Fruit fly (Drosophila melanogaster) whole organism, embryonic: Measurements from ENCODE around the gene upSET.

Experiments
- BEAF-32 ChIP-seq: fragments of 200-800 bp; sonication (Bioruptor generic); optimal IDR thresholded peaks from 3 replicates; lab custom pipeline; 2017; ENCODE audit warnings: missing biosample characterization, missing genetic modification characterization, mild to moderate bottlenecking, moderate library complexity, missing genetic modification reagents
- Bteb2 ChIP-seq: fragments of 200-800 bp; sonication (Bioruptor generic); optimal IDR thresholded peaks from 2 replicates; lab custom pipeline; 2016; ENCODE audit warnings: missing biosample characterization, missing genetic modification characterization
- CG12299 ChIP-seq: fragments of 200-800 bp; sonication (Bioruptor generic); optimal IDR thresholded peaks from 2 replicates; lab custom pipeline; 2018; ENCODE audit warnings: missing biosample characterization, mild to moderate bottlenecking, missing genetic modification characterization
- CG12942 ChIP-seq: fragments of 200-800 bp; sonication (Bioruptor generic); optimal IDR thresholded peaks from 3 replicates; lab custom pipeline; 2016; ENCODE audit warnings: missing biosample characterization, missing genetic modification characterization
- CG14441 ChIP-seq: fragments of 200-800 bp; sonication (Bioruptor generic); IDR thresholded peaks from 2 replicates; pipeline ENCODE4 v1.3.6; 2022; ENCODE audit warnings: missing biosample characterization, missing genetic modification characterization
- CG1792 ChIP-seq: fragments of 200-800 bp; sonication (Bioruptor generic); optimal IDR thresholded peaks from 2 replicates; lab custom pipeline; 2016; ENCODE audit warnings: missing biosample characterization, missing genetic modification characterization
- CG2116 ChIP-seq: fragments of 200-800 bp; sonication (Bioruptor generic); optimal IDR thresholded peaks from 3 replicates; lab custom pipeline; 2018; ENCODE audit warnings: missing biosample characterization, mild to moderate bottlenecking, missing genetic modification characterization
- CG32772 ChIP-seq: fragments of 200-800 bp; sonication (Bioruptor generic); IDR thresholded peaks from 2 replicates; pipeline ENCODE4 v1.3.6; 2022; ENCODE audit warnings: missing biosample characterization, missing genetic modification characterization
- CG5180 ChIP-seq: fragments of 200-800 bp; sonication (Bioruptor generic); optimal IDR thresholded peaks from 3 replicates; lab custom pipeline; 2017; ENCODE audit warnings: missing biosample characterization, missing genetic modification characterization, mild to moderate bottlenecking, moderate library complexity, missing genetic modification reagents
- CG5245 ChIP-seq: fragments of 200-800 bp; sonication (Bioruptor generic); optimal IDR thresholded peaks from 3 replicates; lab custom pipeline; 2016; ENCODE audit warnings: missing biosample characterization, missing genetic modification characterization
- CG6683 ChIP-seq: fragments of 200-800 bp; sonication (Bioruptor generic); optimal IDR thresholded peaks from 2 replicates; lab custom pipeline; 2017; ENCODE audit warnings: missing biosample characterization, mild to moderate bottlenecking, missing genetic modification characterization, missing genetic modification reagents
- CG6854 ChIP-seq: fragments of 200-800 bp; sonication (Bioruptor generic); optimal IDR thresholded peaks from 3 replicates; lab custom pipeline; 2017; ENCODE audit warnings: missing biosample characterization, mild to moderate bottlenecking, missing genetic modification characterization
- CG7271 ChIP-seq: fragments of 200-800 bp; sonication (Bioruptor generic); optimal IDR thresholded peaks from 2 replicates; lab custom pipeline; 2018; ENCODE audit warnings: missing biosample characterization, mild to moderate bottlenecking, missing genetic modification characterization, moderate library complexity
- CG8924 ChIP-seq: fragments of 200-800 bp; optimal IDR thresholded peaks from 3 replicates; lab custom pipeline; 2019; ENCODE audit warnings: missing biosample characterization, mild to moderate bottlenecking, missing genetic modification characterization, moderate library complexity
- CG9609 ChIP-seq: fragments of 200-800 bp; sonication (Bioruptor generic); optimal IDR thresholded peaks from 3 replicates; lab custom pipeline; 2016; ENCODE audit warnings: missing biosample characterization, missing genetic modification characterization
- CG9727 ChIP-seq: fragments of 200-800 bp; sonication (Bioruptor generic); optimal IDR thresholded peaks from 3 replicates; lab custom pipeline; 2017; ENCODE audit warnings: missing biosample characterization, mild to moderate bottlenecking, missing genetic modification characterization
- Camta ChIP-seq: fragments of 200-800 bp; sonication (Bioruptor generic); optimal IDR thresholded peaks from 2 replicates; lab custom pipeline; 2016; ENCODE audit warnings: missing biosample characterization, missing genetic modification characterization
- Deaf1 ChIP-seq: fragments of 200-800 bp; optimal IDR thresholded peaks from 3 replicates; lab custom pipeline; 2019; ENCODE audit warnings: missing biosample characterization, mild to moderate bottlenecking, missing genetic modification characterization, moderate library complexity
- Dip3 ChIP-seq: fragments of 200-800 bp; sonication (Bioruptor generic); optimal IDR thresholded peaks from 3 replicates; lab custom pipeline; 2016; ENCODE audit warnings: missing biosample characterization, missing genetic modification characterization
- Dp ChIP-seq: fragments of 200-800 bp; sonication (Bioruptor generic); optimal IDR thresholded peaks from 2 replicates; lab custom pipeline; 2018; ENCODE audit warnings: missing biosample characterization, mild to moderate bottlenecking, missing genetic modification characterization, moderate library complexity
- Ets65A ChIP-seq: fragments of 200-800 bp; sonication (Bioruptor generic); peaks from one replicate; lab custom pipeline; 2016; ENCODE audit warnings: missing biosample characterization, missing genetic modification characterization
- GATAe ChIP-seq: fragments of 200-800 bp; sonication (Bioruptor generic); conservative IDR thresholded peaks from 2 replicates; pipeline ENCODE4 v1.3.6; 2022; ENCODE audit warnings: missing biosample characterization, missing genetic modification characterization
- Gug ChIP-seq: fragments of 200-800 bp; sonication (Bioruptor generic); IDR thresholded peaks from 4 replicates; pipeline ENCODE4 v1.3.6; 2022; ENCODE audit warnings: missing biosample characterization, missing genetic modification characterization
- HLH3B ChIP-seq: fragments of 200-800 bp; sonication (Bioruptor generic); IDR thresholded peaks from 2 replicates; pipeline ENCODE4 v1.3.6; 2022; ENCODE audit warnings: missing biosample characterization, missing genetic modification characterization
- Hmr ChIP-seq: fragments of 200-800 bp; sonication (Bioruptor generic); optimal IDR thresholded peaks from 3 replicates; lab custom pipeline; 2017; ENCODE audit warnings: mild to moderate bottlenecking, missing biosample characterization, missing genetic modification reagents, missing genetic modification characterization
- Hr39 ChIP-seq: fragments of >200 bp; optimal IDR thresholded peaks from 2 replicates; lab custom pipeline; 2017
- Hsf ChIP-seq: fragments of 200-800 bp; sonication (Bioruptor generic); optimal IDR thresholded peaks from 3 replicates; lab custom pipeline; 2016; ENCODE audit warnings: missing biosample characterization, missing genetic modification characterization
- Max ChIP-seq: fragments of 200-800 bp; sonication (Bioruptor generic); optimal IDR thresholded peaks from 2 replicates; lab custom pipeline; 2016; ENCODE audit warnings: missing biosample characterization, mild to moderate bottlenecking, missing genetic modification characterization
- Mes4 ChIP-seq: fragments of 200-800 bp; sonication (Bioruptor generic); optimal IDR thresholded peaks from 2 replicates; lab custom pipeline; 2016; ENCODE audit warnings: missing biosample characterization, missing genetic modification characterization
- Opbp ChIP-seq: fragments of 200-800 bp; sonication (Bioruptor generic); IDR thresholded peaks from 3 replicates; pipeline ENCODE4 v1.3.6; 2022; ENCODE audit warnings: missing biosample characterization, missing genetic modification characterization; ENCODE audit not compliant: partially characterized antibody
- Side ChIP-seq: fragments of 200-800 bp; sonication (Bioruptor generic); optimal IDR thresholded peaks from 2 replicates; lab custom pipeline; 2016; ENCODE audit warnings: missing biosample characterization, missing genetic modification characterization
- Sin3A ChIP-seq: fragments of >200 bp; optimal IDR thresholded peaks from 2 replicates; lab custom pipeline; 2018
- Spps ChIP-seq: fragments of 200-800 bp; sonication (Bioruptor generic); optimal IDR thresholded peaks from 2 replicates; lab custom pipeline; 2018; ENCODE audit warnings: missing biosample characterization, mild to moderate bottlenecking, missing genetic modification characterization
- Sry-β ChIP-seq: fragments of 200-800 bp; sonication (Bioruptor generic); optimal IDR thresholded peaks from 2 replicates; lab custom pipeline; 2018; ENCODE audit warnings: missing biosample characterization, mild to moderate bottlenecking, missing genetic modification characterization, moderate library complexity
- Trl ChIP-seq, 3 experiments: fragments of >200 bp in 2 of 3; fragments of 200-800 bp in 1 of 3; sonication (Bioruptor generic) in 1 of 3; optimal IDR thresholded peaks; 2 replicates in 1 of 3; 3 replicates in 2 of 3; lab custom pipeline; 2016 to 2017; ENCODE audit warnings: missing biosample characterization in 1 of 3, missing genetic modification characterization in 1 of 3
- dan ChIP-seq: fragments of 200-800 bp; sonication (Bioruptor generic); IDR thresholded peaks from 2 replicates; pipeline ENCODE4 v1.3.6; 2022; ENCODE audit warnings: missing biosample characterization, missing genetic modification characterization
- dpn ChIP-seq, 2 experiments: fragments of 200-800 bp; sonication (Bioruptor generic); optimal IDR thresholded peaks; 3 replicates each; lab custom pipeline; 2016; ENCODE audit warnings: missing biosample characterization in 2 of 2, missing genetic modification characterization in 2 of 2
- jumu ChIP-seq: fragments of 200-800 bp; sonication (Bioruptor generic); optimal IDR thresholded peaks from 3 replicates; lab custom pipeline; 2016; ENCODE audit warnings: missing biosample characterization, missing genetic modification characterization
- lab ChIP-seq: fragments of 200-800 bp; sonication (Bioruptor generic); optimal IDR thresholded peaks from 3 replicates; lab custom pipeline; 2017; ENCODE audit warnings: missing biosample characterization, missing genetic modification characterization, mild to moderate bottlenecking, moderate library complexity, missing genetic modification reagents
- nerfin-1 ChIP-seq: fragments of 200-800 bp; sonication (Bioruptor generic); optimal IDR thresholded peaks from 3 replicates; lab custom pipeline; 2019; ENCODE audit warnings: missing biosample characterization, mild to moderate bottlenecking, missing genetic modification characterization, moderate library complexity
- schlank ChIP-seq: fragments of 200-800 bp; sonication (Bioruptor generic); optimal IDR thresholded peaks from 2 replicates; lab custom pipeline; 2018; ENCODE audit warnings: missing biosample characterization, mild to moderate bottlenecking, missing genetic modification characterization
- sim ChIP-seq: fragments of 200-800 bp; sonication (Bioruptor generic); IDR thresholded peaks from 2 replicates; pipeline ENCODE4 v1.3.6; 2022; ENCODE audit warnings: missing biosample characterization, missing genetic modification characterization
- slou ChIP-seq: fragments of 200-800 bp; sonication (Bioruptor generic); optimal IDR thresholded peaks from 3 replicates; lab custom pipeline; 2016; ENCODE audit warnings: missing biosample characterization, missing genetic modification characterization
- sr ChIP-seq: fragments of 200-800 bp; sonication (Bioruptor generic); IDR thresholded peaks from 3 replicates; pipeline ENCODE4 v1.3.6; 2022; ENCODE audit warnings: missing biosample characterization, missing genetic modification characterization
- stwl ChIP-seq: fragments of 200-800 bp; sonication (Bioruptor generic); optimal IDR thresholded peaks from 3 replicates; lab custom pipeline; 2018; ENCODE audit warnings: missing biosample characterization, mild to moderate bottlenecking, missing genetic modification characterization, moderate library complexity
- tll ChIP-seq, 2 experiments: fragments of 200-800 bp in 1 of 2; fragments of >200 bp in 1 of 2; sonication (Bioruptor generic) in 1 of 2; optimal IDR thresholded peaks; 2 replicates each; lab custom pipeline; 2017 to 2019; ENCODE audit warnings: missing biosample characterization in 2 of 2, missing genetic modification characterization in 2 of 2, mild to moderate bottlenecking in 1 of 2, moderate library complexity in 1 of 2
- usp ChIP-seq: fragments of >200 bp; optimal IDR thresholded peaks from 2 replicates; lab custom pipeline; 2017; ENCODE audit warnings: missing biosample characterization, missing genetic modification characterization
- wek ChIP-seq: fragments of 200-800 bp; sonication (Bioruptor generic); optimal IDR thresholded peaks from 3 replicates; lab custom pipeline; 2018; ENCODE audit warnings: missing biosample characterization, mild to moderate bottlenecking, missing genetic modification characterization, moderate library complexity
- z ChIP-seq: fragments of 200-800 bp; sonication (Bioruptor generic); IDR thresholded peaks from 3 replicates; pipeline ENCODE4 v1.3.6; 2022; ENCODE audit warnings: missing biosample characterization, missing genetic modification characterization
- zfh2 ChIP-seq: fragments of 200-800 bp; sonication (Bioruptor generic); optimal IDR thresholded peaks from 2 replicates; lab custom pipeline; 2016; ENCODE audit warnings: missing biosample characterization, missing genetic modification characterization

The upSET gene

DNA sequence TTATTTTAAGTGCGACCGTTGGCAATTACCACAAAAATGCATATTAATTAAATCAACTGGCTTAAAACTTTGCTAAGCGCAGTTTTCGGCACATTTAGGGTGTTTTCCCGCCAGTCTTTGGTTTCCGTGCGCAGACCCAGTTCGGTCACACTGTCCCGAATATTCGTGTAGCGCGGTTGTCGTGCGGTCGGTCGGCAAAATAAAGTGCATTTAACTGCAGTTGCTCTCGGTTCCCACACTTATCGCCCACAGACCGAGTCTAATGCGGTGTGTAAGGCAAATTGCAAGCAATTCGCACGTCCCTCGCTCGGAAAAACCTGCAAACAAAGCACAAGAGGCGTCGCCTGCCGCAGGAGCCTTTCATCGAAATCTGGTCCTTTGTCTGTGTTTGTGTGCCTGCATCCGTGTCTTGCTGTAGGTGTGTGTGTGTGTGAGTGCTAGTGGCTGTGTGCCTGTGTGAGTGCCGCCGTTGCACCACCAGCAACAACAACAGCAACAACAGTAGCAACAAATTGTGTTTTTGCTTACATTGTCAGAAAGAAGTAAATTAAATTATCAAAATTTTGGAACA is 51.2 kb downstream of the upSET start, which contains the start of the genes CG13484 and Frl (continued):
- TF ChIP-seq Camta (no peak), CG12299 (tag; lab: Kevin White, UChicago) (peak; percentile 30), Gug (GFP tag; lab: Robert Waterston, UW) (peak; percentile 33; the same call in 1 of the 4 replicates), CG1792 (no peak), slou (no peak), Hsf (GFP tag; lab: Kevin White, UChicago) (peak; percentile 7), CG9609 (GFP tag; lab: Kevin White, UChicago) (peak; percentile 7), GATAe (no peak), usp (no peak), Sry-β (GFP tag; lab: Kevin White, UChicago) (peak; percentile 1), Deaf1 (tag; lab: Kevin White, UChicago) (peak; percentile 87), CG14441 (GFP tag; lab: Robert Waterston, UW) (no peak), Side (GFP tag; lab: Kevin White, UChicago) (peak; percentile 53), dan (GFP tag; lab: Robert Waterston, UW) (no peak), sr (GFP tag; lab: Robert Waterston, UW) (peak; percentile 53; the same call in 1 of the 3 replicates), CG6854 (GFP tag; lab: Kevin White, UChicago) (no peak), CG9727 (GFP tag; lab: Kevin White, UChicago) (peak; percentile 58), dpn (GFP tag; optimal IDR thresholded peaks at IDR 0.05; lab: Kevin White, UChicago) (peak in 1 of 2 experiments; percentile 39), Ets65A (GFP tag; lab: Kevin White, UChicago) (peak; percentile 85), sim (no peak), Max (GFP tag; lab: Kevin White, UChicago) (peak; percentile 41), Dip3 (no peak), nerfin-1 (tag; lab: Kevin White, UChicago) (peak; percentile 26), Trl (optimal IDR thresholded peaks at IDR 0.05; lab: Kevin White, UChicago) (no peak), Trl (GFP tag; optimal IDR thresholded peaks at IDR 0.05; lab: Kevin White, UChicago) (no peak), jumu (peak; percentile 47), stwl (tag; lab: Kevin White, UChicago) (peak; percentile 67), Hr39 (no peak), CG2116 (GFP tag; lab: Kevin White, UChicago) (peak; percentile 46), zfh2 (peak; percentile 29), CG32772 (GFP tag; lab: Robert Waterston, UW) (peak; percentile 70), Spps (tag; lab: Kevin White, UChicago) (no peak), Opbp (peak; percentile 30; the same call in 1 of the 3 replicates), CG7271 (tag; lab: Kevin White, UChicago) (peak; percentile 46), CG6683 (GFP tag; lab: Kevin White, UChicago) (peak; percentile 0), lab (GFP tag; lab: Kevin White, UChicago) (peak; percentile 56), z (GFP tag; lab: Robert Waterston, UW) (no peak), CG5180 (GFP tag; lab: Kevin White, UChicago) (peak; percentile 20), CG5245 (GFP tag; lab: Kevin White, UChicago) (peak; percentile 24), Hmr (GFP tag; lab: Kevin White, UChicago) (peak; percentile 75), tll (GFP tag; optimal IDR thresholded peaks at IDR 0.05; lab: Kevin White, UChicago) (peak in 1 of 2 experiments; percentile 46), Sin3A (lab: Kevin White, UChicago) (peak; percentile 82), HLH3B (GFP tag; lab: Robert Waterston, UW) (no peak), Mes4 (GFP tag; lab: Kevin White, UChicago) (peak; percentile 43), Dp (GFP tag; lab: Kevin White, UChicago) (peak; percentile 67), BEAF-32 (GFP tag; lab: Kevin White, UChicago) (peak; percentile 55), CG8924 (tag; lab: Kevin White, UChicago) (peak; percentile 74), wek (GFP tag; lab: Kevin White, UChicago) (peak; percentile 29), schlank (tag; lab: Kevin White, UChicago) (no peak), CG12942 (GFP tag; lab: Kevin White, UChicago) (peak; percentile 16), Bteb2 (GFP tag; lab: Kevin White, UChicago) (peak; percentile 17)
